ENCODE assay signal across 2 fruit fly cellular contexts in the genomic region with DNA sequence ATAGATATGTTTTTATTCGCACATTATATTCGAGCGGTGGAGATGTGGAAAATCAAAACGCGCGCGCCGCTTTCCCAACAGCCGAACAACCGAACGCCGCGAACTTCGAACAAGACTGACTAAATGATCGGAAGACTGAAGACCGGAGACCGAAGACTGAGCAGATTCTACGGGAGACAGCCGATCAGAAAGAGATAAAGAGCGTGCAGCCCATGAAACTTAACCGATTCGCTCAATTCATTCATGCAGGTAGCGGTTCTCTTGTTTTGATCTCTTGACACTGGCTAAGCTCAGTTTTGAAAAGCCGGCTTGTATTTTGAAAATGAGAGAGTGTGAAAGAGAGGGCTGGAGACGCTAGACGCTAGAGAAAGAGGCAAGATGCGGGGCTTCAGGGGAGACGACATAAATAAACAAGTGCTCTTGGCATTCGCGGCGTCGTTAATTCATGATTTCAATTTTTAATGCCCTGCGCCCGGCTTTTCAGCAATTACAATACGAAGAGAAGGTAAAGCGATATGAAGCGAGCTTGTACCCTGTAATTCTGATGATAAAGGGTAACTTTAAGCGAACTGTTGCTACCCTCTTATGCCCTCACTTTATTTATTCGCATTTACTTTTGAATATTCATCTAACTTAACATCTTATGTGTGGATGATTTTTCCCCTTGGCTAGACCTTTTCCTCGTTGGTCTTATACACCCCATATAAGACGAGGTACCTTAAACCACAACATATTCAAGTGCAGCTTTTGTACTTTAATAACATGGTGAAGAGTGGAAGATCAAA.
A peak's percentile ranks its signal among the peaks of the same experiment; 100 is the strongest.
TF ChIP-seq lines count a peak whose summit lies in the region.

A gene (minus strand): TSS at position 113 of the 785 bp plus-strand sequence.

TF ChIP-seq in whole organism, embryonic, 481 proteins besides CTCF, POLR2A, EP300 and RAD21 (continued from another document and continues in another):
- TF ChIP-seq Abd-B (GFP tag; optimal IDR thresholded peaks at IDR 0.05; lab: Kevin White, UChicago) (peak; percentile 22), Dbx (GFP tag; IDR thresholded peaks at IDR 0.05; lab: Robert Waterston, UW) (peak; percentile 5; the same call in 1 of the 3 replicates), unc-4 (GFP tag; IDR thresholded peaks at IDR 0.05; lab: Robert Waterston, UW; ENCODE audit: partially characterized antibody) (peak; percentile 44; the same call in 1 of the 2 replicates), kah (GFP tag; optimal IDR thresholded peaks at IDR 0.05; lab: Kevin White, UChicago) (no peak), Ptx1 (GFP tag; IDR thresholded peaks at IDR 0.05; lab: Robert Waterston, UW) (peak; percentile 60; the same call in 1 of the 2 replicates), CG18011 (GFP tag; optimal IDR thresholded peaks at IDR 0.05; lab: Kevin White, UChicago) (no peak), Drgx (GFP tag; IDR thresholded peaks at IDR 0.05; lab: Robert Waterston, UW) (peak; percentile 49; the same call in 1 of the 2 replicates), CG8944 (GFP tag; optimal IDR thresholded peaks at IDR 0.05; lab: Kevin White, UChicago) (no peak), vnd (GFP tag; IDR thresholded peaks at IDR 0.05; lab: Robert Waterston, UW; ENCODE audit: partially characterized antibody) (no peak), fd102C (GFP tag; optimal IDR thresholded peaks at IDR 0.05; lab: Kevin White, UChicago) (no peak), CkIIα-i1 (GFP tag; IDR thresholded peaks at IDR 0.05; lab: Robert Waterston, UW) (no peak), ttk (GFP tag; IDR thresholded peaks at IDR 0.05; lab: Robert Waterston, UW) (0 out of 2 replicates have a peak, but pooled peaks have one; percentile 28), dpn (GFP tag; optimal IDR thresholded peaks at IDR 0.05; lab: Kevin White, UChicago) (no peak), ase (GFP tag; IDR thresholded peaks at IDR 0.05; lab: Robert Waterston, UW) (peak; percentile 50; the same call in 1 of the 3 replicates), H2.0 (GFP tag; IDR thresholded peaks at IDR 0.05; lab: Robert Waterston, UW) (peak; percentile 21; the same call in 1 of the 2 replicates), Trl (optimal IDR thresholded peaks at IDR 0.05; lab: Kevin White, UChicago) (peak; percentile 85 to 95), Trl (GFP tag; optimal IDR thresholded peaks at IDR 0.05; lab: Kevin White, UChicago) (peak; percentile 7), Xrp1 (GFP tag; IDR thresholded peaks at IDR 0.05; lab: Robert Waterston, UW) (peak; percentile 36; the same call in 1 of the 2 replicates), CG18262 (tag; optimal IDR thresholded peaks at IDR 0.05; lab: Kevin White, UChicago) (peak; percentile 23), CG2120 (GFP tag; optimal IDR thresholded peaks at IDR 0.05; lab: Kevin White, UChicago) (no peak), Hr39 (optimal IDR thresholded peaks at IDR 0.05; lab: Kevin White, UChicago) (no peak), CG5180 (GFP tag; optimal IDR thresholded peaks at IDR 0.05; lab: Kevin White, UChicago) (peak; percentile 95), pum (GFP tag; optimal IDR thresholded peaks at IDR 0.05; lab: Kevin White, UChicago) (peak; percentile 33), vvl (GFP tag; IDR thresholded peaks at IDR 0.05; lab: Robert Waterston, UW) (peak; percentile 69), CG9797 (GFP tag; optimal IDR thresholded peaks at IDR 0.05; lab: Kevin White, UChicago) (no peak), dmrt99B (tag; optimal IDR thresholded peaks at IDR 0.05; lab: Kevin White, UChicago) (peak; percentile 66), CG4730 (GFP tag; IDR thresholded peaks at IDR 0.05; lab: Robert Waterston, UW) (no peak), en (GFP tag; optimal IDR thresholded peaks at IDR 0.05; lab: Kevin White, UChicago) (no peak), Sox100B (GFP tag; optimal IDR thresholded peaks at IDR 0.05; lab: Kevin White, UChicago) (no peak), tio (GFP tag; optimal IDR thresholded peaks at IDR 0.05; lab: Kevin White, UChicago) (no peak), CG2712 (tag; optimal IDR thresholded peaks at IDR 0.05; lab: Kevin White, UChicago) (peak; percentile 24), Antp (GFP tag; optimal IDR thresholded peaks at IDR 0.05; lab: Kevin White, UChicago) (peak; percentile 43), disco-r (GFP tag; optimal IDR thresholded peaks at IDR 0.05; lab: Kevin White, UChicago) (no peak), chif (GFP tag; optimal IDR thresholded peaks at IDR 0.05; lab: Kevin White, UChicago) (no peak), CG10979 (tag; optimal IDR thresholded peaks at IDR 0.05; lab: Kevin White, UChicago) (peak; percentile 19), CG8924 (tag; optimal IDR thresholded peaks at IDR 0.05; lab: Kevin White, UChicago) (no peak), phol (tag; optimal IDR thresholded peaks at IDR 0.05; lab: Kevin White, UChicago) (peak; percentile 55), CG31441 (GFP tag; IDR thresholded peaks at IDR 0.05; lab: Robert Waterston, UW) (0 out of 2 replicates have a peak, but pooled peaks have one; percentile 19), CG34224 (GFP tag; IDR thresholded peaks at IDR 0.05; lab: Robert Waterston, UW; ENCODE audit: partially characterized antibody) (peak; percentile 42; the same call in 1 of the 3 replicates), CG8290 (GFP tag; optimal IDR thresholded peaks at IDR 0.05; lab: Kevin White, UChicago) (no peak), CG8290 (tag; optimal IDR thresholded peaks at IDR 0.05; lab: Kevin White, UChicago) (peak in 1 of 2 experiments; percentile 21), CG11247 (GFP tag; IDR thresholded peaks at IDR 0.05; lab: Robert Waterston, UW) (0 out of 2 replicates have a peak, but pooled peaks have one; percentile 21), Deaf1 (tag; optimal IDR thresholded peaks at IDR 0.05; lab: Kevin White, UChicago) (peak; percentile 77), oc (tag; optimal IDR thresholded peaks at IDR 0.05; lab: Kevin White, UChicago) (peak; percentile 33), Hsf (GFP tag; optimal IDR thresholded peaks at IDR 0.05; lab: Kevin White, UChicago) (peak; percentile 15), CG14441 (GFP tag; IDR thresholded peaks at IDR 0.05; lab: Robert Waterston, UW) (peak; percentile 39; the same call in 1 of the 2 replicates), Optix (GFP tag; IDR thresholded peaks at IDR 0.05; lab: Robert Waterston, UW) (no peak), CG2678 (tag; optimal IDR thresholded peaks at IDR 0.05; lab: Kevin White, UChicago) (peak; percentile 42), crol (GFP tag; IDR thresholded peaks at IDR 0.05; lab: Robert Waterston, UW) (peak; percentile 76), dati (GFP tag; IDR thresholded peaks at IDR 0.05; lab: Robert Waterston, UW) (no peak), ewg (GFP tag; optimal IDR thresholded peaks at IDR 0.05; lab: Kevin White, UChicago) (no peak), CG14965 (GFP tag; optimal IDR thresholded peaks at IDR 0.05; lab: Kevin White, UChicago; ENCODE audit: borderline replicate concordance) (no peak), tin (GFP tag; optimal IDR thresholded peaks at IDR 0.05; lab: Kevin White, UChicago) (peak; percentile 16), pros (GFP tag; optimal IDR thresholded peaks at IDR 0.05; lab: Kevin White, UChicago) (peak; percentile 33), Six4 (GFP tag; optimal IDR thresholded peaks at IDR 0.05; lab: Kevin White, UChicago) (peak; percentile 14), CG11696 (GFP tag; IDR thresholded peaks at IDR 0.05; lab: Robert Waterston, UW) (no peak), bsh (GFP tag; optimal IDR thresholded peaks at IDR 0.05; lab: Kevin White, UChicago) (peak; percentile 28 to 31), CG4707 (GFP tag; optimal IDR thresholded peaks at IDR 0.05; lab: Kevin White, UChicago) (no peak)

TF ChIP-seq in whole organism, prepupa, 60 proteins besides CTCF, POLR2A, EP300 and RAD21 (continued from another document):
- TF ChIP-seq CG15336 (GFP tag; IDR thresholded peaks at IDR 0.05; lab: Robert Waterston, UW) (peak; percentile 46; the same call in 1 of the 2 replicates), salr (GFP tag; optimal IDR thresholded peaks at IDR 0.05; lab: Kevin White, UChicago) (peak in 1 of 2 experiments; percentile 70), vri (GFP tag; optimal IDR thresholded peaks at IDR 0.05; lab: Kevin White, UChicago) (no peak), CG10631 (GFP tag; optimal IDR thresholded peaks at IDR 0.05; lab: Kevin White, UChicago) (peak; percentile 73), fd85E (GFP tag; optimal IDR thresholded peaks at IDR 0.05; lab: Kevin White, UChicago) (peak; percentile 27), fd59A (GFP tag; optimal IDR thresholded peaks at IDR 0.05; lab: Kevin White, UChicago) (peak; percentile 56), Hr4 (GFP tag; optimal IDR thresholded peaks at IDR 0.05; lab: Kevin White, UChicago) (peak; percentile 63), CG6276 (GFP tag; optimal IDR thresholded peaks at IDR 0.05; lab: Kevin White, UChicago) (peak; percentile 3), Blimp-1 (GFP tag; optimal IDR thresholded peaks at IDR 0.05; lab: Kevin White, UChicago) (peak; percentile 55), Sox15 (GFP tag; optimal IDR thresholded peaks at IDR 0.05; lab: Kevin White, UChicago) (peak; percentile 37)
